Worm (Caenorhabditis elegans) whole organism, late embryonic: ENCODE data around the gene srh-112.

Experiments used
- F13H6.1 ChIP-seq: sonication (generic microtip); optimal IDR thresholded peaks from 2 replicates; lab custom pipeline; 2016; ENCODE audit warnings: missing genetic modification characterization, missing compliant biosample characterization
- ama-1 ChIP-seq: fragments of 150-350 bp; optimal IDR thresholded peaks from 2 replicates; lab custom pipeline; 2014
- ceh-9 ChIP-seq: sonication (generic microtip); optimal IDR thresholded peaks from 2 replicates; lab custom pipeline; 2016; ENCODE audit warnings: mild to moderate bottlenecking, missing genetic modification characterization, inconsistent platforms, missing compliant biosample characterization
- hlh-15 ChIP-seq: sonication (generic microtip); optimal IDR thresholded peaks from 2 replicates; lab custom pipeline; 2016; ENCODE audit warnings: missing genetic modification characterization, missing compliant biosample characterization
- nhr-11 ChIP-seq: fragments of 150-350 bp; optimal IDR thresholded peaks from 2 replicates; lab custom pipeline; 2014; ENCODE audit warnings: missing biosample characterization, missing genetic modification characterization
- npax-4 ChIP-seq: sonication (generic microtip); optimal IDR thresholded peaks from 2 replicates; lab custom pipeline; 2016; ENCODE audit warnings: missing genetic modification characterization, missing compliant biosample characterization
- pag-3 ChIP-seq: sonication (generic microtip); optimal IDR thresholded peaks from 2 replicates; lab custom pipeline; 2016; ENCODE audit warnings: missing compliant biosample characterization, missing genetic modification characterization, borderline replicate concordance
- pat-9 ChIP-seq: fragments of 200-800 bp; sonication (Bioruptor generic); optimal IDR thresholded peaks from 2 replicates; lab custom pipeline; 2018; ENCODE audit warnings: mild to moderate bottlenecking, missing genetic modification characterization, moderate library complexity, missing compliant biosample characterization
- pha-4 ChIP-seq: fragments of 150-350 bp; optimal IDR thresholded peaks from 2 replicates; lab custom pipeline; 2018; ENCODE audit warnings: missing biosample characterization, missing genetic modification reagents, missing genetic modification characterization

ce11 chrV:17248915-17249314 lies 22.9 kb upstream of the srh-112 start, which contains the start of gene clec-243:
- TF ChIP-seq hlh-15 (tag; lab: Kevin White, UChicago) (no peak), npax-4 (tag; lab: Kevin White, UChicago) (no peak), pag-3 (tag; lab: Kevin White, UChicago) (no peak), F13H6.1 (tag; lab: Kevin White, UChicago) (no peak), pha-4 (tag; lab: Kevin White, UChicago) (no peak), ama-1 (lab: Kevin White, UChicago) (no peak), ceh-9 (tag; lab: Kevin White, UChicago) (no peak), nhr-11 (tag; lab: Kevin White, UChicago) (no peak), pat-9 (tag; lab: Kevin White, UChicago) (no peak)
